Worm (Caenorhabditis elegans) whole organism, L2 larva: ENCODE results near the gene ZK177.1.

Experiments used
- C34F6.9 ChIP-seq: fragments of 150-350 bp; optimal IDR thresholded peaks from 2 replicates; lab custom pipeline; 2014; ENCODE audit warnings: missing biosample characterization, missing genetic modification characterization
- R02D3.7 ChIP-seq: fragments of 150-350 bp; optimal IDR thresholded peaks from 2 replicates; lab custom pipeline; 2014; ENCODE audit warnings: missing biosample characterization, missing genetic modification characterization
- ZK546.5 ChIP-seq: sonication (generic microtip); optimal IDR thresholded peaks from 2 replicates; lab custom pipeline; 2017; ENCODE audit warnings: missing biosample characterization, missing genetic modification characterization
- alr-1 ChIP-seq: fragments of 150-350 bp; optimal IDR thresholded peaks from 2 replicates; lab custom pipeline; 2014; ENCODE audit warnings: missing biosample characterization, missing genetic modification characterization
- ceh-16 ChIP-seq: fragments of 150-350 bp; optimal IDR thresholded peaks from 2 replicates; lab custom pipeline; 2014; ENCODE audit warnings: missing biosample characterization, missing genetic modification characterization
- ceh-82 ChIP-seq: fragments of 150-350 bp; optimal IDR thresholded peaks from 2 replicates; lab custom pipeline; 2014; ENCODE audit warnings: missing biosample characterization, missing genetic modification characterization
- crh-2 ChIP-seq: sonication (generic microtip); optimal IDR thresholded peaks from 2 replicates; lab custom pipeline; 2017; ENCODE audit warnings: missing biosample characterization, missing genetic modification characterization
- dmd-4 ChIP-seq: sonication (generic microtip); optimal IDR thresholded peaks from 2 replicates; lab custom pipeline; 2017; ENCODE audit warnings: missing biosample characterization, missing genetic modification characterization
- egl-27 ChIP-seq: sonication (generic microtip); optimal IDR thresholded peaks from 3 replicates; lab custom pipeline; 2017; ENCODE audit warnings: missing biosample characterization, missing genetic modification reagents, missing genetic modification characterization
- elt-1 ChIP-seq: fragments of 150-350 bp; optimal IDR thresholded peaks from 2 replicates; lab custom pipeline; 2014; ENCODE audit warnings: missing biosample characterization, missing genetic modification characterization
- fos-1 ChIP-seq: fragments of 150-350 bp; optimal IDR thresholded peaks from 2 replicates; lab custom pipeline; 2014; ENCODE audit warnings: missing biosample characterization, missing genetic modification characterization
- gmeb-1 ChIP-seq: fragments of 150-350 bp; optimal IDR thresholded peaks from 2 replicates; lab custom pipeline; 2014; ENCODE audit warnings: missing biosample characterization, missing genetic modification characterization
- lin-39 ChIP-seq: fragments of 150-350 bp; optimal IDR thresholded peaks from 2 replicates; lab custom pipeline; 2014; ENCODE audit warnings: missing biosample characterization, missing genetic modification reagents, missing genetic modification characterization
- lsy-2 ChIP-seq, 2 experiments: fragments of 150-350 bp in 1 of 2; sonication (generic microtip) in 1 of 2; optimal IDR thresholded peaks; 2 replicates each; lab custom pipeline; 2014 to 2017; ENCODE audit warnings: missing biosample characterization in 2 of 2, missing genetic modification characterization in 2 of 2
- mab-5 ChIP-seq: fragments of 150-350 bp; optimal IDR thresholded peaks from 2 replicates; lab custom pipeline; 2014; ENCODE audit warnings: missing biosample characterization, missing genetic modification characterization
- mbf-1 ChIP-seq: sonication (generic microtip); optimal IDR thresholded peaks from 2 replicates; lab custom pipeline; 2017; ENCODE audit warnings: missing biosample characterization, missing genetic modification characterization
- mdl-1 ChIP-seq, 2 experiments: fragments of 150-350 bp in 1 of 2; sonication (generic microtip) in 1 of 2; optimal IDR thresholded peaks; 2 replicates each; lab custom pipeline; 2017; ENCODE audit warnings: missing biosample characterization in 2 of 2, missing genetic modification characterization in 2 of 2
- nhr-10 ChIP-seq: sonication (generic microtip); optimal IDR thresholded peaks from 2 replicates; lab custom pipeline; 2017; ENCODE audit warnings: missing biosample characterization, missing genetic modification characterization
- nhr-11 ChIP-seq: fragments of 150-350 bp; optimal IDR thresholded peaks from 2 replicates; lab custom pipeline; 2014; ENCODE audit warnings: missing biosample characterization, missing genetic modification characterization
- nhr-12 ChIP-seq: fragments of 150-350 bp; optimal IDR thresholded peaks from 2 replicates; lab custom pipeline; 2014; ENCODE audit warnings: missing biosample characterization, missing genetic modification characterization
- nhr-129 ChIP-seq: fragments of 150-350 bp; optimal IDR thresholded peaks from 2 replicates; lab custom pipeline; 2014; ENCODE audit warnings: missing biosample characterization, missing genetic modification characterization
- nhr-23 ChIP-seq: fragments of 150-350 bp; optimal IDR thresholded peaks from 2 replicates; lab custom pipeline; 2014; ENCODE audit warnings: missing biosample characterization, missing genetic modification reagents, missing genetic modification characterization
- nhr-237 ChIP-seq: fragments of 150-350 bp; optimal IDR thresholded peaks from 2 replicates; lab custom pipeline; 2014; ENCODE audit warnings: missing biosample characterization, missing genetic modification characterization
- nhr-25 ChIP-seq: fragments of 150-350 bp; sonication (generic microtip); optimal IDR thresholded peaks from 3 replicates; lab custom pipeline; 2014; ENCODE audit warnings: missing biosample characterization, missing genetic modification characterization
- nhr-6 ChIP-seq: fragments of 150-350 bp; optimal IDR thresholded peaks from 2 replicates; lab custom pipeline; 2014; ENCODE audit warnings: missing biosample characterization, missing genetic modification characterization
- nhr-77 ChIP-seq: fragments of 150-350 bp; optimal IDR thresholded peaks from 2 replicates; lab custom pipeline; 2014; ENCODE audit warnings: missing biosample characterization, missing genetic modification characterization
- sem-4 ChIP-seq: fragments of 150-350 bp; optimal IDR thresholded peaks from 2 replicates; lab custom pipeline; 2014; ENCODE audit warnings: missing biosample characterization, missing genetic modification reagents, missing genetic modification characterization
- skn-1 ChIP-seq: sonication (generic microtip); optimal IDR thresholded peaks from 2 replicates; lab custom pipeline; 2017; ENCODE audit warnings: missing biosample characterization, missing genetic modification characterization
- sma-3 ChIP-seq: sonication (generic microtip); optimal IDR thresholded peaks from 2 replicates; lab custom pipeline; 2016; ENCODE audit warnings: missing genetic modification reagents, missing genetic modification characterization, missing compliant biosample characterization
- sma-9 ChIP-seq, 2 experiments: fragments of 150-350 bp in 1 of 2; sonication (generic microtip) in 1 of 2; optimal IDR thresholded peaks; 2 replicates each; lab custom pipeline; 2014 to 2016; ENCODE audit warnings: missing genetic modification characterization in 2 of 2, mild to moderate bottlenecking in 1 of 2, missing biosample characterization in 1 of 2, missing compliant biosample characterization in 1 of 2, missing genetic modification reagents in 1 of 2, moderate library complexity in 1 of 2
- snpc-4 ChIP-seq: fragments of 150-350 bp; optimal IDR thresholded peaks from 2 replicates; lab custom pipeline; 2014; ENCODE audit warnings: missing biosample characterization, missing genetic modification characterization
- unc-39 ChIP-seq: fragments of 150-350 bp; optimal IDR thresholded peaks from 2 replicates; lab custom pipeline; 2014; ENCODE audit warnings: missing biosample characterization, missing genetic modification characterization
- unc-55 ChIP-seq: fragments of 150-350 bp; sonication (generic microtip); optimal IDR thresholded peaks from 3 replicates; lab custom pipeline; 2014; ENCODE audit warnings: missing biosample characterization, missing genetic modification reagents, missing genetic modification characterization
- zag-1 ChIP-seq: fragments of 150-350 bp; optimal IDR thresholded peaks from 2 replicates; lab custom pipeline; 2014; ENCODE audit warnings: missing biosample characterization, missing genetic modification characterization

Gene ZK177.1

DNA sequence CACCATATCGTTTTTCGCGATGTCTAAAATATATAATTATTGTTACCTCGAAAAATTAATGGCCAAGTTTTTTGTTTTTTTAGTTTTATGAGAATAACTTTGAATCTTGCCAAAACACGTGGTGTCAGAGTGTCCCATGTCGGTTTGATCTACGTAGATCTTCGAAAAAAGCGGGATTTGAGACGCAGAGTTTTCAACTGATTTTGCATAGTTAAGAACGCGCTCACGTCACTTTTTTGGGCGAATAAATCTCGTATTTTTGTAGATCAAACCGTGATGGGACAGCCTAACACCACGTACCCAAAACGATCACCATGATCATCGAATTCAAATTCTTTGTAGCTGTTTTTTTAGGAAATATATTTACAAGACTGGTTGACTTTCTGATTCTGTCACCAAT, 30.4 kb upstream of the ZK177.1 start:
- TF ChIP-seq fos-1 (tag; lab: Kevin White, UChicago): no peak
- TF ChIP-seq ceh-16 (tag; lab: Kevin White, UChicago): no peak
- TF ChIP-seq ZK546.5 (tag; lab: Kevin White, UChicago): no peak
- no peak for TF ChIP-seq unc-55 (GFP tag; lab: Kevin White, UChicago)
- TF ChIP-seq sma-9 (GFP tag; optimal IDR thresholded peaks at IDR 0.05; lab: Kevin White, UChicago): no peak
- no peak for TF ChIP-seq sma-9 (tag; optimal IDR thresholded peaks at IDR 0.05; lab: Kevin White, UChicago)
- no peak for TF ChIP-seq lin-39 (tag; lab: Kevin White, UChicago)
- no peak for TF ChIP-seq crh-2 (tag; lab: Kevin White, UChicago)
- TF ChIP-seq, all 48 proteins: peak for 0

DNA sequence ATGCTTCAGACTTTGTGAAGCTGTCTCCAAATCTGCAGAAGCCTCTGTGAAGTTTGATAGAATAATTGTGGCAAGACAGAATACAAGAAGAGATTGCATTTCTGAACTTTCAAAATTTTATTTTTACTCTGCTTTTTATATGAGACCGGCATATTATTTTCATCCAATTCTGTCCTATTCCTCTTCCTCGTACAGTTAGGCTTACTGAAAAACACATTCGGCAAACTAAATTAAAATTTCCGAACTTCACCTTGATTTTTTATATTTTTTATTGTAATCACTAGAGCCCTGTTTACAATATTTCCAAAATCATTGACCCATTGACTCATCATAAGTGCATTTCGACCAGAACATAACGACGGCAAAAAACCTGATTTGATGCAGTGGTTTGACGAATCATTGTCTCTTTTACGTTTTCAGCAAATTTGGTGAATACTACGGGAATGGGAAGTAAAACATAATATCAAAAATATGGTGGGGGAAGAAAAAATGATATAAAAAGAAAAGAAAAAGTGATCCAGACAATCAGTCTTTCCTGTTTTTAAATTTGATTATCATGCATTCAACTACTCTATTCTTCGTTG, 29.7 kb upstream of the ZK177.1 start, which contains the start of the genes suex-1 and F12A10.9:
TSS of gene suex-1 (minus strand) at position 101 of the 584 bp plus-strand sequence.
TSS of gene F12A10.9 (plus strand) at position 534 of the 584 bp plus-strand sequence.
- no peak for TF ChIP-seq sma-3 (GFP tag; lab: Kevin White, UChicago)
- no peak for TF ChIP-seq unc-55 (GFP tag; lab: Kevin White, UChicago)
- TF ChIP-seq mdl-1 (tag; optimal IDR thresholded peaks at IDR 0.05; lab: Kevin White, UChicago): no peak
- no peak for TF ChIP-seq nhr-12
- TF ChIP-seq nhr-237 (tag; lab: Kevin White, UChicago): no peak
- no peak for TF ChIP-seq skn-1
- no peak for TF ChIP-seq nhr-129
- no peak for TF ChIP-seq nhr-6 (tag; lab: Kevin White, UChicago)
- TF ChIP-seq ceh-82 (tag; lab: Kevin White, UChicago): no peak
- TF ChIP-seq mab-5 (tag; lab: Kevin White, UChicago): no peak
- no peak for TF ChIP-seq crh-2 (tag; lab: Kevin White, UChicago)
- no peak for TF ChIP-seq unc-39 (tag; lab: Kevin White, UChicago)
- TF ChIP-seq elt-1: no peak
- no peak for TF ChIP-seq C34F6.9 (tag; lab: Kevin White, UChicago)
- no peak for TF ChIP-seq alr-1 (tag; lab: Kevin White, UChicago)
- TF ChIP-seq sem-4: no peak
- no peak for TF ChIP-seq nhr-23 (tag; lab: Kevin White, UChicago)
- no peak for TF ChIP-seq snpc-4 (tag; lab: Kevin White, UChicago)
- TF ChIP-seq zag-1 (tag; lab: Kevin White, UChicago): no peak

DNA sequence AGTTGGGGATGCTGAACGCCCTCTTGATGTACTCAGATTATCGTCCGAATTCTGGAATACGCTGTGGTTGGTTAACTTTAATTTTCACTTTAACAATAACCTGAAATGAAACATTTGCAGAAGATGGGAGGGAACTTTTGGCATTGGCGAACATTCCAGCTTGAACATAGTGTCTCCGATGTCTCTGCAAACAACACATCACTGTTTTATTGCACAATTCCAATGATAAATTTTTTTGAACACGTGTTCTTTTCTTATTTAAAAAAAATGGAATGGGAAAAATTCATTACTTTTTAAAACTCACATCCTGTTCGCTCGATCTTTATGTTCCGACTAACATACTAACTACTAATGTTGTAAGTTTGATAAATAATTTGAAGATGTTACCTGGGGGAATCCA, 27.5 kb upstream of the ZK177.1 start, which contains the start of gene fzy-1:
TSS of gene fzy-1 (plus strand) at position 301 of the 400 bp plus-strand sequence.
- TF ChIP-seq ceh-82 (tag; lab: Kevin White, UChicago) (no peak), lin-39 (tag; lab: Kevin White, UChicago) (no peak), dmd-4 (tag; lab: Kevin White, UChicago) (no peak), nhr-10 (no peak), R02D3.7 (no peak), nhr-25 (tag; lab: Kevin White, UChicago) (no peak), ZK546.5 (tag; lab: Kevin White, UChicago) (no peak), nhr-12 (no peak), mbf-1 (tag; lab: Kevin White, UChicago) (no peak), crh-2 (tag; lab: Kevin White, UChicago) (no peak), mab-5 (tag; lab: Kevin White, UChicago) (no peak), nhr-11 (tag; lab: Kevin White, UChicago) (no peak), nhr-237 (tag; lab: Kevin White, UChicago) (no peak), egl-27 (tag; lab: Kevin White, UChicago) (no peak), nhr-77 (tag; lab: Kevin White, UChicago) (no peak), lsy-2 (tag; optimal IDR thresholded peaks at IDR 0.05; lab: Kevin White, UChicago) (no peak)

DNA sequence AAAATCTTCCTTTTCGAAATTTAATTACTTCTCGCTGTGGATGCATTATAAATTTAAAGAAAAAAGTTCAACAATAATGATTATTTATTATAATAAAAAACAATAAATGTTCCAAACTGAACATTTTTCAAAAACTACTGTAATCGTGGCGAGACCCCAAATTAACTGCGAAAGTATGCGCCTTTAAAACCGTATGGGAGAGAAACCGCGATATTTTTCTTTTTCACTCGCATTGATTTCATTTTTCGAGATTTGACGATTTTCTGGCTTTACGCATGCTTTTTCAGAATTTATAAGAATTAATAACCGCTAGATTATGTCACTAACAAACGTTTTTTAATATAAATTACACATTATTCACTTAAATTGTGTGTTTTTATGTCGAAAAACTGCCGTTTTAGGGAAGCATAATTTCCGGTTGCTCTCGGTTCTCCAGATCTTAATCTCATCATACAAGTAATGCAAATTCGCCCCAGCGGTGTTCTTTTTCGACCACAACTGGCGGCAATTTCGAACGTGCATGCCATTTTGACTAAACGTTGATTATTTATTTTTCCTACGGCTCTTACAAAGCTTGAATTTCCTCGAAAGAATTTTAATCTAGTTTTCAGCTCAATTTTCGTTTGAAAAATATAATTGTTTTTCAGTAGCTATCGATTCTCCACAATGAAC, 26.8 kb upstream of the ZK177.1 start, which contains the start of gene F12A10.8:
TSS of gene F12A10.8 (minus strand) at position 79 of the 672 bp plus-strand sequence.
- peak; percentile 33 for TF ChIP-seq C34F6.9 (tag; lab: Kevin White, UChicago)
- no peak for TF ChIP-seq nhr-6 (tag; lab: Kevin White, UChicago)
- peak; percentile 70 for TF ChIP-seq gmeb-1 (tag; lab: Kevin White, UChicago)
- TF ChIP-seq nhr-129: peak; percentile 35
- TF ChIP-seq lsy-2 (tag; optimal IDR thresholded peaks at IDR 0.05; lab: Kevin White, UChicago): peak in 1 of 2 experiments; percentile 49
- no peak for TF ChIP-seq sem-4
